Worm (Caenorhabditis elegans) whole organism, mixed stage, embryonic: ENCODE results near the gene mrpl-51.

Experiments used
- M03D4.4 ChIP-seq: sonication (generic microtip); optimal IDR thresholded peaks from 2 replicates; lab custom pipeline; 2017; ENCODE audit warnings: mild to moderate bottlenecking, missing genetic modification characterization, missing compliant biosample characterization
- blmp-1 ChIP-seq: fragments of 150-350 bp; optimal IDR thresholded peaks from 2 replicates; lab custom pipeline; 2014; ENCODE audit warnings: missing biosample characterization, missing genetic modification characterization
- ceh-39 ChIP-seq: fragments of 150-350 bp; optimal IDR thresholded peaks from 2 replicates; lab custom pipeline; 2014; ENCODE audit warnings: missing biosample characterization, missing genetic modification characterization
- drap-1 ChIP-seq: fragments of 200-800 bp; sonication (Bioruptor generic); optimal IDR thresholded peaks from 3 replicates; lab custom pipeline; 2018; ENCODE audit warnings: mild to moderate bottlenecking, missing genetic modification characterization, missing compliant biosample characterization
- elt-1 ChIP-seq: sonication (generic microtip); optimal IDR thresholded peaks from 2 replicates; lab custom pipeline; 2017; ENCODE audit warnings: missing genetic modification characterization, mild to moderate bottlenecking, missing compliant biosample characterization, antibody characterized with exemption, moderate library complexity, borderline replicate concordance; ENCODE audit not compliant: insufficient read depth
- elt-3 ChIP-seq: fragments of 150-350 bp; optimal IDR thresholded peaks from 2 replicates; lab custom pipeline; 2014; ENCODE audit warnings: missing biosample characterization, missing genetic modification characterization
- ham-2 ChIP-seq: fragments of 200-800 bp; sonication (Bioruptor generic); optimal IDR thresholded peaks from 2 replicates; lab custom pipeline; 2018; ENCODE audit warnings: mild to moderate bottlenecking, missing genetic modification characterization, missing compliant biosample characterization
- hlh-1 ChIP-seq: fragments of 150-350 bp; optimal IDR thresholded peaks from 2 replicates; lab custom pipeline; 2014; ENCODE audit warnings: missing biosample characterization, missing genetic modification reagents, missing genetic modification characterization
- lin-13 ChIP-seq: fragments of 150-350 bp; optimal IDR thresholded peaks from 2 replicates; lab custom pipeline; 2014; ENCODE audit warnings: missing biosample characterization, missing genetic modification characterization
- lin-32 ChIP-seq: fragments of 200-800 bp; sonication (Bioruptor generic); optimal IDR thresholded peaks from 2 replicates; lab custom pipeline; 2018; ENCODE audit warnings: mild to moderate bottlenecking, missing genetic modification characterization, missing compliant biosample characterization
- lsy-2 ChIP-seq: fragments of 150-350 bp; optimal IDR thresholded peaks from 2 replicates; lab custom pipeline; 2014; ENCODE audit warnings: missing biosample characterization, missing genetic modification characterization
- nhr-12 ChIP-seq: fragments of 150-350 bp; optimal IDR thresholded peaks from 2 replicates; lab custom pipeline; 2014; ENCODE audit warnings: missing biosample characterization, missing genetic modification characterization
- nhr-2 ChIP-seq: fragments of 150-350 bp; optimal IDR thresholded peaks from 2 replicates; lab custom pipeline; 2014; ENCODE audit warnings: missing biosample characterization, missing genetic modification characterization
- nhr-28 ChIP-seq: fragments of 150-350 bp; optimal IDR thresholded peaks from 2 replicates; lab custom pipeline; 2014; ENCODE audit warnings: missing biosample characterization, missing genetic modification characterization
- nhr-76 ChIP-seq: sonication (generic microtip); optimal IDR thresholded peaks from 2 replicates; lab custom pipeline; 2017; ENCODE audit warnings: missing biosample characterization, missing genetic modification characterization
- pha-4 ChIP-seq: fragments of 150-350 bp; optimal IDR thresholded peaks from 2 replicates; lab custom pipeline; 2018; ENCODE audit warnings: missing biosample characterization, missing genetic modification reagents, missing genetic modification characterization
- sem-2 ChIP-seq: fragments of 200-800 bp; sonication (Bioruptor generic); optimal IDR thresholded peaks from 2 replicates; lab custom pipeline; 2018; ENCODE audit warnings: mild to moderate bottlenecking, missing genetic modification characterization, missing compliant biosample characterization
- snpc-4 ChIP-seq: fragments of 150-350 bp; optimal IDR thresholded peaks from 2 replicates; lab custom pipeline; 2014; ENCODE audit warnings: missing biosample characterization, missing genetic modification characterization
- sptf-1 ChIP-seq: sonication (generic microtip); optimal IDR thresholded peaks from 2 replicates; lab custom pipeline; 2017; ENCODE audit warnings: mild to moderate bottlenecking, missing genetic modification characterization, moderate library complexity, missing compliant biosample characterization
- unc-120 ChIP-seq: sonication (generic microtip); optimal IDR thresholded peaks from 2 replicates; lab custom pipeline; 2017; ENCODE audit warnings: missing genetic modification characterization, missing compliant biosample characterization; ENCODE audit not compliant: poor library complexity, severe bottlenecking
- unc-62 ChIP-seq: fragments of 150-350 bp; optimal IDR thresholded peaks from 2 replicates; lab custom pipeline; 2014; ENCODE audit warnings: missing biosample characterization, missing genetic modification reagents, missing genetic modification characterization
- zip-8 ChIP-seq: fragments of 150-350 bp; optimal IDR thresholded peaks from 2 replicates; lab custom pipeline; 2014; ENCODE audit warnings: missing biosample characterization, missing genetic modification characterization
- ztf-11 ChIP-seq: fragments of 150-350 bp; optimal IDR thresholded peaks from 2 replicates; lab custom pipeline; 2014; ENCODE audit warnings: missing biosample characterization, missing genetic modification characterization

Gene mrpl-51

ce11 chrIV:12044844-12045738 is 14.0 kb downstream of the mrpl-51 start:
- TF ChIP-seq lin-32 (GFP tag; lab: Kevin White, UChicago) (no peak), elt-1 (tag; lab: Kevin White, UChicago) (peak; percentile 42), zip-8 (tag; lab: Kevin White, UChicago) (peak; percentile 84)

ce11 chrIV:12046524-12047203 is 15.5 kb downstream of the mrpl-51 start, which contains the start of gene T12G3.2:
TSS of gene T12G3.2 (minus strand) at chrIV:12046967.
- TF ChIP-seq elt-3 (tag; lab: Kevin White, UChicago), result peak; percentile 19
- no peak for TF ChIP-seq drap-1 (GFP tag; lab: Kevin White, UChicago)
- no peak for TF ChIP-seq hlh-1 (tag; lab: Kevin White, UChicago)

- peak; percentile 57 for TF ChIP-seq pha-4 (tag; lab: Kevin White, UChicago)
- no peak for TF ChIP-seq nhr-28 (tag; lab: Kevin White, UChicago)
- TF ChIP-seq elt-1 (tag; lab: Kevin White, UChicago), result no peak
- no peak for TF ChIP-seq ham-2 (GFP tag; lab: Kevin White, UChicago)
- no peak for TF ChIP-seq blmp-1 (tag; lab: Kevin White, UChicago)
- no peak for TF ChIP-seq snpc-4
- TF ChIP-seq sem-2 (GFP tag; lab: Kevin White, UChicago), result no peak
- TF ChIP-seq unc-62 (GFP tag; lab: Kevin White, UChicago), result no peak
These were observed 16.6 kb downstream of the mrpl-51 start, which contains the start of gene T12G3.4 for ce11 chrIV:12047552-12048347. TSS of gene T12G3.4 (plus strand) at chrIV:12048256.

ce11 chrIV:12051049-12051792 is 20.1 kb downstream of the mrpl-51 start, which contains the start of the genes bre-5 and spt-5:
TSS of gene bre-5 (minus strand) at chrIV:12051215.
TSS of gene spt-5 (plus strand) at chrIV:12051491.
- TF ChIP-seq ham-2 (GFP tag; lab: Kevin White, UChicago), result no peak
- TF ChIP-seq snpc-4, result no peak
- no peak for TF ChIP-seq hlh-1 (tag; lab: Kevin White, UChicago)
- TF ChIP-seq nhr-28 (tag; lab: Kevin White, UChicago), result no peak
- TF ChIP-seq unc-120 (tag; lab: Kevin White, UChicago), result no peak
- peak; percentile 6 for TF ChIP-seq M03D4.4 (tag; lab: Kevin White, UChicago)
- TF ChIP-seq lsy-2 (tag; lab: Kevin White, UChicago), result peak; percentile 44
- TF ChIP-seq nhr-76 (tag; lab: Kevin White, UChicago), result no peak
- no peak for TF ChIP-seq elt-3 (tag; lab: Kevin White, UChicago)
- no peak for TF ChIP-seq ztf-11 (tag; lab: Kevin White, UChicago)
- TF ChIP-seq sptf-1, result no peak
- TF ChIP-seq unc-62 (GFP tag; lab: Kevin White, UChicago), result no peak
- TF ChIP-seq sem-2 (GFP tag; lab: Kevin White, UChicago), result no peak
- no peak for TF ChIP-seq zip-8 (tag; lab: Kevin White, UChicago)
- no peak for TF ChIP-seq drap-1 (GFP tag; lab: Kevin White, UChicago)

DNA sequence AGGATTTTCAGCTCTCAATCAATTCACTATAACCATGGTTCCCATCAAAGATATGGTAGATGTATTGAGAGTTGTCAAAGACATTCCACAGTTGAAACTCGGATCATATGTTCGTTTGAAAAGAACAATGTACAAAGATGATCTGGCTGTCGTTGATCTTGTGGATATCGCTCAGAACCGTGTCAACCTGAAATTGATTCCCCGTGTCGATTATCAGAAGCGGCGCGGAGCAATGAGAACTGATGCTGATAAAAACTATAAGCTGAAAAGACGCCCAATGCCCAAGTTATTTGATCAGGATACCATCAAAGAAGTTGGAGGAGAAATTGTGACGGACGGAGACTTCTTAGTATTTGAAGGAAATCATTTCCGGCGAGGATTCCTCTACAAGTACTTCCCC is 21.3 kb downstream of the mrpl-51 start:
- TF ChIP-seq nhr-76 (tag; lab: Kevin White, UChicago) (no peak), ceh-39 (tag; lab: Kevin White, UChicago) (no peak), nhr-12 (no peak)

- TF ChIP-seq nhr-28 (tag; lab: Kevin White, UChicago) (no peak), lin-13 (tag; lab: Kevin White, UChicago) (no peak), zip-8 (tag; lab: Kevin White, UChicago) (no peak), nhr-2 (tag; lab: Kevin White, UChicago) (no peak)
These were observed 25.5 kb downstream of the mrpl-51 start, which contains the start of gene K08E4.2 for ce11 chrIV:12056603-12057002. TSS of gene K08E4.2 (minus strand) at chrIV:12056656.
